Fruit fly (Drosophila melanogaster) whole organism, embryonic: ENCODE results near the gene eco.

Source experiments
- B-H2 ChIP-seq: fragments of 200-800 bp; sonication (Bioruptor generic); optimal IDR thresholded peaks from 2 replicates; lab custom pipeline; 2018; ENCODE audit warnings: missing biosample characterization, mild to moderate bottlenecking, missing genetic modification characterization
- CG10147 ChIP-seq: fragments of 200-800 bp; sonication (Bioruptor generic); optimal IDR thresholded peaks from 2 replicates; lab custom pipeline; 2019; ENCODE audit warnings: missing biosample characterization, mild to moderate bottlenecking, missing genetic modification characterization, moderate library complexity
- CG10431 ChIP-seq: fragments of 200-800 bp; sonication (Bioruptor generic); optimal IDR thresholded peaks from 3 replicates; lab custom pipeline; 2018; ENCODE audit warnings: missing biosample characterization, mild to moderate bottlenecking, missing genetic modification characterization
- CG11093 ChIP-seq: fragments of 200-800 bp; sonication (Bioruptor generic); IDR thresholded peaks from 3 replicates; pipeline ENCODE4 v1.3.6; 2022; ENCODE audit warnings: missing biosample characterization, missing genetic modification characterization
- CG11398 ChIP-seq: fragments of 200-800 bp; sonication (Bioruptor generic); optimal IDR thresholded peaks from 2 replicates; lab custom pipeline; 2016; ENCODE audit warnings: missing biosample characterization, missing genetic modification characterization
- CG12219 ChIP-seq: fragments of 200-800 bp; sonication (Bioruptor generic); optimal IDR thresholded peaks from 3 replicates; lab custom pipeline; 2018; ENCODE audit warnings: missing biosample characterization, mild to moderate bottlenecking, missing genetic modification characterization
- CG12236 ChIP-seq: fragments of 200-800 bp; sonication (Bioruptor generic); optimal IDR thresholded peaks from 2 replicates; lab custom pipeline; 2016; ENCODE audit warnings: missing biosample characterization, missing genetic modification characterization
- CG13287 ChIP-seq: fragments of 200-800 bp; sonication (Bioruptor generic); IDR thresholded peaks from 2 replicates; pipeline ENCODE4 v1.3.6; 2022; ENCODE audit warnings: missing biosample characterization, missing genetic modification characterization; ENCODE audit not compliant: partially characterized antibody
- CG1529 ChIP-seq: fragments of 200-800 bp; sonication (Bioruptor generic); optimal IDR thresholded peaks from 3 replicates; lab custom pipeline; 2018; ENCODE audit warnings: missing biosample characterization, missing genetic modification characterization
- CG16779 ChIP-seq: fragments of 200-800 bp; sonication (Bioruptor generic); IDR thresholded peaks from 2 replicates; pipeline ENCODE4 v1.3.6; 2022; ENCODE audit warnings: missing biosample characterization, missing genetic modification characterization
- CG17361 ChIP-seq: fragments of 200-800 bp; sonication (Bioruptor generic); IDR thresholded peaks from 3 replicates; pipeline ENCODE4 v1.3.6; 2022; ENCODE audit warnings: missing biosample characterization, missing genetic modification characterization
- CG34422 ChIP-seq: fragments of 200-800 bp; sonication (Bioruptor generic); IDR thresholded peaks from 3 replicates; pipeline ENCODE4 v1.3.6; 2022; ENCODE audit warnings: missing biosample characterization, missing genetic modification characterization
- CG4404 ChIP-seq: fragments of 200-800 bp; sonication (Bioruptor generic); IDR thresholded peaks from 2 replicates; pipeline ENCODE4 v1.3.6; 2022; ENCODE audit warnings: missing biosample characterization, missing genetic modification characterization
- CG6254 ChIP-seq: fragments of 200-800 bp; sonication (Bioruptor generic); optimal IDR thresholded peaks from 3 replicates; lab custom pipeline; 2017; ENCODE audit warnings: mild to moderate bottlenecking, missing biosample characterization, missing genetic modification reagents, missing genetic modification characterization
- CG8388 ChIP-seq: fragments of 200-800 bp; sonication (Bioruptor generic); optimal IDR thresholded peaks from 2 replicates; lab custom pipeline; 2019; ENCODE audit warnings: missing biosample characterization, mild to moderate bottlenecking, missing genetic modification characterization, moderate library complexity
- CG9215 ChIP-seq: fragments of 200-800 bp; sonication (Bioruptor generic); IDR thresholded peaks from 2 replicates; pipeline ENCODE4 v1.3.6; 2022; ENCODE audit warnings: missing biosample characterization, missing genetic modification characterization
- D19B ChIP-seq: fragments of 200-800 bp; sonication (Bioruptor generic); optimal IDR thresholded peaks from 2 replicates; lab custom pipeline; 2017; ENCODE audit warnings: missing biosample characterization, mild to moderate bottlenecking, missing genetic modification characterization
- Dad ChIP-seq: fragments of 200-800 bp; sonication (Bioruptor generic); optimal IDR thresholded peaks from 3 replicates; lab custom pipeline; 2016; ENCODE audit warnings: missing biosample characterization, missing genetic modification characterization
- Dll ChIP-seq: fragments of 200-800 bp; sonication (Bioruptor generic); IDR thresholded peaks from 4 replicates; pipeline ENCODE4 v1.3.6; 2022; ENCODE audit warnings: missing biosample characterization, missing genetic modification characterization; ENCODE audit not compliant: partially characterized antibody
- E2f1 ChIP-seq: fragments of 200-800 bp; sonication (Bioruptor generic); IDR thresholded peaks from 2 replicates; pipeline ENCODE4 v1.3.6; 2022; ENCODE audit warnings: missing biosample characterization, missing genetic modification characterization
- Fer2 ChIP-seq: fragments of 200-800 bp; sonication (Bioruptor generic); optimal IDR thresholded peaks from 2 replicates; lab custom pipeline; 2018; ENCODE audit warnings: missing biosample characterization, mild to moderate bottlenecking, missing genetic modification characterization, moderate library complexity
- HLH54F ChIP-seq: fragments of 200-800 bp; sonication (Bioruptor generic); optimal IDR thresholded peaks from 3 replicates; lab custom pipeline; 2016; ENCODE audit warnings: missing biosample characterization, missing genetic modification characterization
- Hmr ChIP-seq: fragments of 200-800 bp; sonication (Bioruptor generic); optimal IDR thresholded peaks from 3 replicates; lab custom pipeline; 2017; ENCODE audit warnings: mild to moderate bottlenecking, missing biosample characterization, missing genetic modification reagents, missing genetic modification characterization
- Hr39 ChIP-seq: fragments of >200 bp; optimal IDR thresholded peaks from 2 replicates; lab custom pipeline; 2017
- Kr ChIP-seq: fragments of 200-800 bp; sonication (Bioruptor generic); optimal IDR thresholded peaks from 2 replicates; lab custom pipeline; 2017; ENCODE audit warnings: missing biosample characterization, mild to moderate bottlenecking, missing genetic modification characterization
- Lim3 ChIP-seq: fragments of 200-800 bp; sonication (Bioruptor generic); IDR thresholded peaks from 2 replicates; pipeline ENCODE4 v1.3.6; 2022; ENCODE audit warnings: missing biosample characterization, missing genetic modification characterization
- Nf-YB ChIP-seq: fragments of 200-800 bp; sonication (Bioruptor generic); optimal IDR thresholded peaks from 3 replicates; lab custom pipeline; 2019; ENCODE audit warnings: missing biosample characterization, mild to moderate bottlenecking, missing genetic modification characterization, moderate library complexity
- Rfx ChIP-seq: fragments of 200-800 bp; sonication (Bioruptor generic); IDR thresholded peaks from 2 replicates; pipeline ENCODE4 v1.3.6; 2022; ENCODE audit warnings: missing biosample characterization, missing genetic modification characterization
- Rx ChIP-seq: fragments of 200-800 bp; sonication (Bioruptor generic); IDR thresholded peaks from 2 replicates; pipeline ENCODE4 v1.3.6; 2022; ENCODE audit warnings: missing biosample characterization, missing genetic modification characterization
- Sox100B ChIP-seq: fragments of 200-800 bp; sonication (Bioruptor generic); optimal IDR thresholded peaks from 3 replicates; lab custom pipeline; 2018; ENCODE audit warnings: missing biosample characterization, mild to moderate bottlenecking, missing genetic modification characterization
- Stat92E ChIP-seq, 3 experiments: fragments of >200 bp in 2 of 3; fragments of 200-800 bp in 1 of 3; sonication (Bioruptor generic) in 1 of 3; optimal IDR thresholded peaks; 2 replicates each; lab custom pipeline; 2017 to 2019; ENCODE audit warnings: missing biosample characterization in 3 of 3, missing genetic modification characterization in 3 of 3, mild to moderate bottlenecking in 1 of 3, moderate library complexity in 1 of 3
- Taf1 ChIP-seq: fragments of 200-800 bp; sonication (Bioruptor generic); IDR thresholded peaks from 2 replicates; pipeline ENCODE4 v1.3.6; 2022; ENCODE audit warnings: missing biosample characterization, missing genetic modification characterization
- YL-1 ChIP-seq: fragments of 200-800 bp; sonication (Bioruptor generic); optimal IDR thresholded peaks from 3 replicates; lab custom pipeline; 2017; ENCODE audit warnings: missing biosample characterization, mild to moderate bottlenecking, missing genetic modification characterization
- bsh ChIP-seq, 2 experiments: fragments of 200-800 bp; sonication (Bioruptor generic); optimal IDR thresholded peaks; 2 replicates each; lab custom pipeline; 2017 to 2018; ENCODE audit warnings: mild to moderate bottlenecking in 2 of 2, missing biosample characterization in 2 of 2, missing genetic modification characterization in 2 of 2, moderate library complexity in 1 of 2
- cas ChIP-seq: fragments of 200-800 bp; sonication (Bioruptor generic); IDR thresholded peaks from 2 replicates; pipeline ENCODE4 v1.3.6; 2022; ENCODE audit warnings: missing biosample characterization, missing genetic modification characterization
- chm ChIP-seq: fragments of 200-800 bp; sonication (Bioruptor generic); IDR thresholded peaks from 2 replicates; pipeline ENCODE4 v1.3.6; 2022; ENCODE audit warnings: missing biosample characterization, missing genetic modification characterization
- corto ChIP-seq: fragments of 200-800 bp; sonication (Bioruptor generic); optimal IDR thresholded peaks from 2 replicates; lab custom pipeline; 2016; ENCODE audit warnings: missing biosample characterization, mild to moderate bottlenecking, missing genetic modification characterization, moderate library complexity
- danr ChIP-seq: fragments of 200-800 bp; sonication (Bioruptor generic); IDR thresholded peaks from 2 replicates; pipeline ENCODE4 v1.3.6; 2022; ENCODE audit warnings: missing biosample characterization, missing genetic modification characterization
- eyg ChIP-seq: fragments of 200-800 bp; sonication (Bioruptor generic); optimal IDR thresholded peaks from 3 replicates; lab custom pipeline; 2016; ENCODE audit warnings: missing biosample characterization, missing genetic modification characterization
- fd64A ChIP-seq: fragments of 200-800 bp; sonication (Bioruptor generic); optimal IDR thresholded peaks from 3 replicates; lab custom pipeline; 2018; ENCODE audit warnings: missing biosample characterization, mild to moderate bottlenecking, missing genetic modification characterization
- fu2 ChIP-seq: fragments of 200-800 bp; sonication (Bioruptor generic); optimal IDR thresholded peaks from 2 replicates; lab custom pipeline; 2016; ENCODE audit warnings: missing biosample characterization, missing genetic modification characterization
- gem ChIP-seq: fragments of 200-800 bp; sonication (Bioruptor generic); optimal IDR thresholded peaks from 2 replicates; lab custom pipeline; 2019; ENCODE audit warnings: missing biosample characterization, mild to moderate bottlenecking, missing genetic modification characterization, moderate library complexity
- knrl ChIP-seq: fragments of 200-800 bp; sonication (Bioruptor generic); IDR thresholded peaks from 3 replicates; pipeline ENCODE4 v1.3.6; 2022; ENCODE audit warnings: missing biosample characterization, missing genetic modification characterization; ENCODE audit not compliant: partially characterized antibody
- pnt ChIP-seq: fragments of 200-800 bp; sonication (Bioruptor generic); optimal IDR thresholded peaks from 3 replicates; lab custom pipeline; 2016; ENCODE audit warnings: missing biosample characterization, missing genetic modification characterization
- pros ChIP-seq: fragments of 200-800 bp; sonication (Bioruptor generic); optimal IDR thresholded peaks from 3 replicates; lab custom pipeline; 2019; ENCODE audit warnings: missing biosample characterization, mild to moderate bottlenecking, missing genetic modification characterization, moderate library complexity
- row ChIP-seq: fragments of 200-800 bp; sonication (Bioruptor generic); IDR thresholded peaks from 3 replicates; pipeline ENCODE4 v1.3.6; 2022; ENCODE audit warnings: missing biosample characterization, missing genetic modification characterization
- stwl ChIP-seq: fragments of 200-800 bp; sonication (Bioruptor generic); optimal IDR thresholded peaks from 3 replicates; lab custom pipeline; 2018; ENCODE audit warnings: missing biosample characterization, mild to moderate bottlenecking, missing genetic modification characterization, moderate library complexity
- twi ChIP-seq: fragments of 200-800 bp; optimal IDR thresholded peaks from 2 replicates; lab custom pipeline; 2019; ENCODE audit warnings: missing biosample characterization, mild to moderate bottlenecking, missing genetic modification characterization, moderate library complexity
- zen ChIP-seq: fragments of 200-800 bp; sonication (Bioruptor generic); optimal IDR thresholded peaks from 3 replicates; lab custom pipeline; 2018; ENCODE audit warnings: missing biosample characterization, mild to moderate bottlenecking, missing genetic modification characterization, moderate library complexity
- zfh1 ChIP-seq: fragments of 200-800 bp; sonication (Bioruptor generic); IDR thresholded peaks from 3 replicates; pipeline ENCODE4 v1.3.6; 2022; ENCODE audit warnings: missing biosample characterization, missing genetic modification characterization

eco gene

DNA sequence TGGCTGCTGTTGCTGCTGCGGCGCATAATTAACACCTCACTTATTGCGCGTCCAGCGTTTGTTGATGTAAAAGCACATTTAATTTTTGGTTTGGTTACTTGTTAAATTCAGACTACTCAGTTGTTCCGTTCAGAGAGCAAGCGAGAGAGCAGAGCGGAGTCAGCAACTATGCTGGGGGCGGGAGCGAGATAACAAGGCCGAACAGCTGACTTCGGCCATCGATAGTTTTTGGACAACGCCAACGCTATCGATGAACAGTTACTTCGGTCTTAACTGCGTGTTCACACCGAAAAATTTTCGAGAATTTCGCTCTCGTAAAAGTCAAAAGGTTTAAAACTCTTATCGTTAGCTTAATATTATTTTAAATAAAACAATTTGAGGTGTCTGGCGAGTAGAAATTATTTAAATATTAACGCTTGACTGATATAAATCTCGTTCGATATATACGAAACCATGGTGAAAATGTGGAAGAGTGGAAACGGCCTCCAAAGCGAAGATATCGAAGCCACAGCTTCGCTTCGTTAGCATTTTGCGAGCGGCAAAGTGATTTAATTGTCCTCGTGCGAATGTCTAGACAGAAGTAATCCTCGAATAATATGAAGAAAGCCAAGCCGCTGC, 42.3 kb upstream of the eco start, which contains the start of the genes SMSr and smid (continued):
- TF ChIP-seq CG8388 (no peak), CG10147 (GFP tag; lab: Kevin White, UChicago) (peak; percentile 44), stwl (tag; lab: Kevin White, UChicago) (peak; percentile 66), YL-1 (GFP tag; lab: Kevin White, UChicago) (peak; percentile 78), eyg (GFP tag; lab: Kevin White, UChicago) (no peak), Kr (GFP tag; lab: Kevin White, UChicago) (no peak), pnt (GFP tag; lab: Kevin White, UChicago) (no peak), fd64A (no peak), zen (tag; lab: Kevin White, UChicago) (peak; percentile 77), cas (GFP tag; lab: Robert Waterston, UW) (no peak), bsh (GFP tag; optimal IDR thresholded peaks at IDR 0.05; lab: Kevin White, UChicago) (peak in 1 of 2 experiments; percentile 47), chm (GFP tag; lab: Robert Waterston, UW) (peak; percentile 32; the same call in 1 of the 2 replicates), Dll (GFP tag; lab: Robert Waterston, UW) (peak; percentile 91), CG13287 (GFP tag; lab: Robert Waterston, UW) (peak; percentile 92), CG12219 (GFP tag; lab: Kevin White, UChicago) (peak; percentile 16), Rx (0 out of 2 replicates have a peak, but pooled peaks have one; percentile 10), Hmr (peak; percentile 75), CG6254 (GFP tag; lab: Kevin White, UChicago) (no peak), Dad (GFP tag; lab: Kevin White, UChicago) (no peak), Lim3 (no peak), row (GFP tag; lab: Robert Waterston, UW) (peak; percentile 92), CG1529 (peak; percentile 57), CG4404 (GFP tag; lab: Robert Waterston, UW) (peak; percentile 56; the same call in 1 of the 2 replicates), E2f1 (GFP tag; lab: Robert Waterston, UW) (no peak), Sox100B (GFP tag; lab: Kevin White, UChicago) (peak; percentile 43), danr (GFP tag; lab: Robert Waterston, UW) (peak; percentile 50; the same call in 1 of the 2 replicates), Rfx (peak; percentile 71), Taf1 (GFP tag; lab: Robert Waterston, UW) (no peak; the same call in 1 of the 2 replicates), CG11093 (GFP tag; lab: Robert Waterston, UW) (0 out of 3 replicates have a peak, but pooled peaks have one; percentile 25), CG12236 (GFP tag; lab: Kevin White, UChicago) (no peak), CG16779 (GFP tag; lab: Robert Waterston, UW) (no peak), CG11398 (GFP tag; lab: Kevin White, UChicago) (no peak), CG34422 (GFP tag; lab: Robert Waterston, UW) (no peak), gem (tag; lab: Kevin White, UChicago) (peak; percentile 82), CG17361 (GFP tag; lab: Robert Waterston, UW) (peak; percentile 82), pros (GFP tag; lab: Kevin White, UChicago) (no peak), D19B (GFP tag; lab: Kevin White, UChicago) (peak; percentile 6), Stat92E (GFP tag; optimal IDR thresholded peaks at IDR 0.05; lab: Kevin White, UChicago) (peak in 1 of 3 experiments; percentile 70), B-H2 (peak; percentile 23), CG10431 (GFP tag; lab: Kevin White, UChicago) (no peak), fu2 (GFP tag; lab: Kevin White, UChicago) (peak; percentile 53), twi (tag; lab: Kevin White, UChicago) (peak; percentile 42), HLH54F (peak; percentile 55), zfh1 (peak; percentile 42; the same call in 1 of the 3 replicates), Fer2 (tag; lab: Kevin White, UChicago) (no peak), CG9215 (no peak; the same call in 1 of the 2 replicates), Nf-YB (GFP tag; lab: Kevin White, UChicago) (peak; percentile 2), knrl (peak; percentile 93), Hr39 (no peak), corto (GFP tag; lab: Kevin White, UChicago) (peak; percentile 34)
